Fruit fly (Drosophila melanogaster): ENCODE results near the gene Ttc1.

DNA sequence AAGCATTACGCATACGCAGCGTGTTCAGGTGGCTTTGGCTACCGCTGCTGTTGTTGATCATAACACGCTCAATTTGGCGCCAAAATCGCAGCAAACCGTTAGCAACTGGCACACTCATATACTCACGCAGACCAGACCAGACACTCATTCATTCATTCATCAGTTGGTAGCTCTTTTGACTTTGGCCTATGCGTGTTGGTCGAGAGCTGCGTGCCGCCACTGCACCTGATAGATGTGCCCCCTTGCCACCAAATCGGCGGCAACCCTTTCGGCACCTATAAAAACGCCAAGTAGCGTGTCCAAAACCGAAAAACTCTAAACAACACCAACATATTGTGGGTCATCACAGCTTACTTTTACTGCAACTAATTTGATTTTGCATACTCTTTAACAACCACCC, 48.3 kb downstream of the Ttc1 start:
- no peak for TF ChIP-seq fd96Ca (GFP tag; IDR thresholded peaks at IDR 0.05)
- no peak for TF ChIP-seq Ets98B (GFP tag; IDR thresholded peaks at IDR 0.05)
- TF ChIP-seq CG14655 (GFP tag; optimal IDR thresholded peaks at IDR 0.05): no peak
- TF ChIP-seq CG8159 (tag; optimal IDR thresholded peaks at IDR 0.05): no peak
- TF ChIP-seq CG13204 (GFP tag; optimal IDR thresholded peaks at IDR 0.05): no peak
- no peak for TF ChIP-seq Snoo (tag; optimal IDR thresholded peaks at IDR 0.05)
- no peak for TF ChIP-seq CG15710 (tag; optimal IDR thresholded peaks at IDR 0.05)
- TF ChIP-seq Pif1B (GFP tag; optimal IDR thresholded peaks at IDR 0.05): no peak
- no peak for TF ChIP-seq CG12605 (GFP tag; IDR thresholded peaks at IDR 0.05)
- TF ChIP-seq rn (GFP tag; IDR thresholded peaks at IDR 0.05): no peak
- no peak for TF ChIP-seq CG34367 (tag; optimal IDR thresholded peaks at IDR 0.05)
- no peak for TF ChIP-seq gl (tag; optimal IDR thresholded peaks at IDR 0.05)

Measured in whole organism, pupa.